Worm (Caenorhabditis elegans): ENCODE results near the gene srx-95.

- TF ChIP-seq unc-62 (GFP tag; optimal IDR thresholded peaks at IDR 0.05) (no peak), daf-12 (tag; optimal IDR thresholded peaks at IDR 0.05) (no peak), hmg-11 (tag; optimal IDR thresholded peaks at IDR 0.05) (no peak), pqm-1 (tag; optimal IDR thresholded peaks at IDR 0.05) (no peak), pha-4 (tag; optimal IDR thresholded peaks at IDR 0.05) (no peak), fos-1 (tag; optimal IDR thresholded peaks at IDR 0.05) (no peak)
Measured at ce11 chrII:6744648-6745047, 9.9 kb downstream of the srx-95 start, which contains the start of gene ins-15.

Measured in whole organism, L3 larva.